Fruit fly (Drosophila melanogaster) whole organism, pupa: ENCODE measurements around the gene Doc2.

ENCODE experiments used
- CG10348 ChIP-seq: fragments of 200-800 bp; sonication (Bioruptor generic); IDR thresholded peaks from 2 replicates; pipeline ENCODE4 v1.3.6; 2022; ENCODE audit warnings: missing biosample characterization, missing genetic modification characterization
- CG12605 ChIP-seq: fragments of 200-800 bp; sonication (Bioruptor generic); IDR thresholded peaks from 2 replicates; pipeline ENCODE4 v1.3.6; 2022; ENCODE audit warnings: missing biosample characterization, missing genetic modification characterization
- CG13204 ChIP-seq: fragments of 200-800 bp; sonication (Bioruptor generic); optimal IDR thresholded peaks from 2 replicates; lab custom pipeline; 2018; ENCODE audit warnings: missing biosample characterization, mild to moderate bottlenecking, missing genetic modification characterization, moderate library complexity
- CG14655 ChIP-seq: fragments of 200-800 bp; sonication (Bioruptor generic); optimal IDR thresholded peaks from 3 replicates; lab custom pipeline; 2017; ENCODE audit warnings: mild to moderate bottlenecking, missing biosample characterization, missing genetic modification reagents, missing genetic modification characterization
- CG15710 ChIP-seq: fragments of 200-800 bp; sonication (Bioruptor generic); optimal IDR thresholded peaks from 2 replicates; lab custom pipeline; 2018; ENCODE audit warnings: missing biosample characterization, mild to moderate bottlenecking, missing genetic modification characterization, moderate library complexity
- CG17806 ChIP-seq: fragments of 200-800 bp; sonication (Bioruptor generic); optimal IDR thresholded peaks from 2 replicates; lab custom pipeline; 2018; ENCODE audit warnings: missing biosample characterization, mild to moderate bottlenecking, missing genetic modification characterization, moderate library complexity
- CG32121 ChIP-seq: fragments of 200-800 bp; sonication (Bioruptor generic); IDR thresholded peaks from 2 replicates; pipeline ENCODE4 v1.3.6; 2022; ENCODE audit warnings: missing biosample characterization, missing genetic modification characterization
- CG34367 ChIP-seq: fragments of 200-800 bp; sonication (Bioruptor generic); optimal IDR thresholded peaks from 2 replicates; lab custom pipeline; 2018; ENCODE audit warnings: missing biosample characterization, mild to moderate bottlenecking, missing genetic modification characterization
- CG4496 ChIP-seq: fragments of 200-800 bp; sonication (Bioruptor generic); IDR thresholded peaks from 3 replicates; pipeline ENCODE4 v1.3.6; 2022; ENCODE audit warnings: missing biosample characterization, missing genetic modification characterization
- CG8159 ChIP-seq: fragments of 200-800 bp; sonication (Bioruptor generic); optimal IDR thresholded peaks from 3 replicates; lab custom pipeline; 2018; ENCODE audit warnings: missing biosample characterization, mild to moderate bottlenecking, missing genetic modification characterization, moderate library complexity
- CG8301 ChIP-seq: fragments of 200-800 bp; sonication (Bioruptor generic); optimal IDR thresholded peaks from 2 replicates; lab custom pipeline; 2018; ENCODE audit warnings: missing biosample characterization, mild to moderate bottlenecking, missing genetic modification characterization
- CG9948 ChIP-seq: fragments of 200-800 bp; sonication (Bioruptor generic); optimal IDR thresholded peaks from 2 replicates; lab custom pipeline; 2018; ENCODE audit warnings: missing biosample characterization, mild to moderate bottlenecking, missing genetic modification characterization, moderate library complexity
- D1 ChIP-seq: fragments of 200-800 bp; sonication (Bioruptor generic); optimal IDR thresholded peaks from 2 replicates; lab custom pipeline; 2018; ENCODE audit warnings: missing biosample characterization, mild to moderate bottlenecking, missing genetic modification characterization, moderate library complexity
- EcR ChIP-seq: fragments of 200-800 bp; sonication (Bioruptor generic); optimal IDR thresholded peaks from 3 replicates; lab custom pipeline; 2019; ENCODE audit warnings: missing biosample characterization, missing genetic modification characterization, mild to moderate bottlenecking, moderate library complexity, missing genetic modification reagents
- Ets98B ChIP-seq: fragments of 200-800 bp; sonication (Bioruptor generic); IDR thresholded peaks from 2 replicates; pipeline ENCODE4 v1.3.6; 2022; ENCODE audit warnings: missing biosample characterization, missing genetic modification characterization
- Pif1A ChIP-seq: fragments of 200-800 bp; sonication (Bioruptor generic); optimal IDR thresholded peaks from 3 replicates; lab custom pipeline; 2016; ENCODE audit warnings: missing biosample characterization, missing genetic modification characterization
- Pif1B ChIP-seq: fragments of 200-800 bp; sonication (Bioruptor generic); optimal IDR thresholded peaks from 3 replicates; lab custom pipeline; 2016; ENCODE audit warnings: missing biosample characterization, missing genetic modification characterization
- Snoo ChIP-seq: fragments of 200-800 bp; sonication (Bioruptor generic); optimal IDR thresholded peaks from 3 replicates; lab custom pipeline; 2017; ENCODE audit warnings: missing biosample characterization, mild to moderate bottlenecking, missing genetic modification characterization, inconsistent platforms
- fd96Ca ChIP-seq: fragments of 200-800 bp; sonication (Bioruptor generic); IDR thresholded peaks from 3 replicates; pipeline ENCODE4 v1.3.6; 2022; ENCODE audit warnings: missing biosample characterization, missing genetic modification characterization
- gl ChIP-seq: fragments of 200-800 bp; sonication (Bioruptor generic); optimal IDR thresholded peaks from 2 replicates; lab custom pipeline; 2018; ENCODE audit warnings: missing biosample characterization, mild to moderate bottlenecking, missing genetic modification characterization
- rn ChIP-seq: fragments of 200-800 bp; sonication (Bioruptor generic); IDR thresholded peaks from 2 replicates; pipeline ENCODE4 v1.3.6; 2022; ENCODE audit warnings: missing biosample characterization, missing genetic modification characterization

The Doc2 gene

dm6 chr3L:9013745-9014144 lies 5.3 kb downstream of the Doc2 start:
- TF ChIP-seq CG34367 (no peak), CG9948 (no peak), Snoo (tag; lab: Kevin White, UChicago) (no peak), Pif1A (no peak), fd96Ca (no peak), CG14655 (GFP tag; lab: Kevin White, UChicago) (no peak), D1 (tag; lab: Kevin White, UChicago) (no peak), Ets98B (GFP tag; lab: Robert Waterston, UW) (no peak), gl (tag; lab: Kevin White, UChicago) (no peak), CG17806 (tag; lab: Kevin White, UChicago) (no peak), CG32121 (no peak), CG8301 (tag; lab: Kevin White, UChicago) (no peak), CG10348 (GFP tag; lab: Robert Waterston, UW) (no peak)

DNA sequence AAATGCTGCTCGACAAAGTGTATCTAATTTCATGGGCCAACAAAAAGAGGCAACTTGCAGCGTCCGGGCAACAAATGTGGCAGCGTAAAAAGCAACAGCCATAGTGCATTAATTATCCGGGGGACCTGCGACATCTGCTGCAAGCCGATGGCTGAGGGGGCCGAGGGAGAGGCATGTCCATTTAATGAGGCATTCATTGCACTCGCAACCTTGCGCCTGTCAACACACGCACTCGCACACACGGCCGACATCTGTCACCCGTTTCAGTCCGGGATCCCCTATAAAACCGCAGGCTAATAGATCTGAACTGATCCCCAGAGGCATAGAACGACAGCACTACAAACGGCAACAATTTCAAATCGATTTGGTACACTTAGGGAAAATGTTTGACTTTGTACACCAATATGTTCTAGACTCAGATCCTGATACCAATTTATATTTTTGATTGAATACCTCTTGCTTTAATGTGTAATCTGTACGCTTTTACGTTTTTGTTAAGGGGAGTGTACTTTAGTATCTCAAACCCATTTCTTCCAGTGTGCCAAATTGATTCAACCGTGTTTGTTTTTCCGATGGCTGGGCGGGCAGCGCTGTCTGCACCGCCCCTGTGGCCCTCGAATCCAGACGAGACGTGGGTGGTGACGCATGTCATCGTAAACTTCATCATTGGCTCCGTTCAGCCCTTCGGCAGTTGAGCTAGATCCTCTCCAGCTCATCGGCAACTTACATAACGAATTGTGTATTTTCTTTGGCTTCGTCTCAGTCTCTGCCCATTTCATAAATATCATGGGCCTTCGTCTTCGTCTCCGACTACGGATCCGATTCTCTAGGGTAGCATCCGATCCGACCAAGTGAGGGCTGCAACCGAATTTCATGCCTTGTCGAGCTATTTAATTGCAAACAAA lies 7.3 kb downstream of the Doc2 start:
- TF ChIP-seq CG15710 (tag; lab: Kevin White, UChicago) (peak; percentile 1), CG17806 (tag; lab: Kevin White, UChicago) (no peak), CG8159 (tag; lab: Kevin White, UChicago) (peak; percentile 37), fd96Ca (no peak), CG12605 (no peak), Snoo (tag; lab: Kevin White, UChicago) (no peak), CG10348 (GFP tag; lab: Robert Waterston, UW) (no peak), CG14655 (GFP tag; lab: Kevin White, UChicago) (no peak), CG9948 (no peak), Pif1A (no peak), CG8301 (tag; lab: Kevin White, UChicago) (no peak)

DNA sequence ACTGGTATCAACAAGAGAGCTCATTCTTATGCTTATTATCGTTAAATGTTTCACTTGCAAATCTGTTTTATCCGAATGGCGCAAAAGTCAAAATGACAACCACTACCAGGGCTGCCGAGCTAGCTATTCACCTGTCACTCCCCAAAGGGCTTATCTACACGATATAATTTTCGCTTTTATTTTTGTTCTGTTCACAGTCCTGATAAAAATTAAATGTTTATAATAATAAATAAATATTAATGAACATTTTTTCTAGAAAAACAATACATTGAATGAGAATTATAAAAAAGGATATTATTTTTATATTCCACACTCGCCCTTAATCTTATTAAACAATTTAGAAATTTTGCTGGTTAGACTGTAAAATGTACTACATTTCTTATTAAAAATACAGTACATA lies 9.3 kb downstream of the Doc2 start, which contains the start of gene CG5194:
Gene CG5194 (minus strand): TSS at position 101 of the 400 bp plus-strand sequence.
- no peak for TF ChIP-seq CG12605
- TF ChIP-seq CG13204 (GFP tag; lab: Kevin White, UChicago): no peak
- TF ChIP-seq CG14655 (GFP tag; lab: Kevin White, UChicago): no peak
- TF ChIP-seq CG8159 (tag; lab: Kevin White, UChicago): no peak
- TF ChIP-seq EcR: no peak
- no peak for TF ChIP-seq Snoo (tag; lab: Kevin White, UChicago)
- TF ChIP-seq Pif1B: no peak
- TF ChIP-seq CG9948: no peak
- no peak for TF ChIP-seq CG10348 (GFP tag; lab: Robert Waterston, UW)
- TF ChIP-seq CG32121: no peak
- no peak for TF ChIP-seq fd96Ca
- no peak for TF ChIP-seq CG17806 (tag; lab: Kevin White, UChicago)
- TF ChIP-seq CG34367: no peak
- TF ChIP-seq Ets98B (GFP tag; lab: Robert Waterston, UW): no peak
- no peak for TF ChIP-seq rn (GFP tag; lab: Robert Waterston, UW)
- no peak for TF ChIP-seq CG4496 (GFP tag; lab: Robert Waterston, UW)

- TF ChIP-seq EcR (peak; percentile 70), Ets98B (GFP tag; lab: Robert Waterston, UW) (0 out of 2 replicates have a peak, but pooled peaks have one; percentile 22), CG4496 (GFP tag; lab: Robert Waterston, UW) (0 out of 3 replicates have a peak, but pooled peaks have one; percentile 25), CG13204 (GFP tag; lab: Kevin White, UChicago) (peak; percentile 38), CG14655 (GFP tag; lab: Kevin White, UChicago) (no peak), CG32121 (no peak), CG34367 (no peak), gl (tag; lab: Kevin White, UChicago) (peak; percentile 6)
These were observed 14.2 kb downstream of the Doc2 start, which contains the start of gene Doc3 for dm6 chr3L:9004788-9005246. Doc3 (plus strand) TSS chr3L:9005196.

dm6 chr3L:9003369-9003768 lies 15.7 kb downstream of the Doc2 start:
- no peak for TF ChIP-seq CG32121
- TF ChIP-seq CG8159 (tag; lab: Kevin White, UChicago): no peak
- TF ChIP-seq gl (tag; lab: Kevin White, UChicago): no peak

DNA sequence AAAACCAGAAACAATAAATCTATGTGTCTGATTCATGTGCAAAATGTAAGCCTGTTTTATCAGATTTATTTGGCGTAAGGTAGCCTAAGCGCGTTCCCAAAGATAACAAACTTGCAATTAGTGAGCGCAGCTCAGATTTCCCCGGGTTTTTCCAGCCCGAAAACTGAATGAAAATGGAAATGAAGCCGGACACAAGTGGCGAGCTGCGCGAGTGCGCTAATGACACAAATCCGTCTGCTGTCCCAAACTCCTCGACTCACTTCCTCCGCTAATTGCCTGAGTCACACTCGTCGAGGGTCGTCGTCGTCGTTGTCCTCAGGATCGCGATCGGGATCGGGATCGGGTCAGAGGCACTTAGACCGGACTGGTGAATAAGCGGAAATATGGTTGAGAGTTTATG lies 16.5 kb downstream of the Doc2 start:
- no peak for TF ChIP-seq CG14655 (GFP tag; lab: Kevin White, UChicago)
- TF ChIP-seq CG34367: no peak
- no peak for TF ChIP-seq CG10348 (GFP tag; lab: Robert Waterston, UW)
- TF ChIP-seq Pif1A: no peak
- no peak for TF ChIP-seq CG8301 (tag; lab: Kevin White, UChicago)
- no peak for TF ChIP-seq CG17806 (tag; lab: Kevin White, UChicago)
- no peak for TF ChIP-seq Pif1B
- TF ChIP-seq CG13204 (GFP tag; lab: Kevin White, UChicago): no peak
- no peak for TF ChIP-seq fd96Ca
- TF ChIP-seq, all 21 proteins: peak for 0
